Fruit fly (Drosophila melanogaster) whole organism, embryonic: ENCODE results near the gene CG9338.

ENCODE experiments used
- Atf6 ChIP-seq: fragments of 200-800 bp; sonication (Bioruptor generic); IDR thresholded peaks from 2 replicates; pipeline ENCODE4 v1.3.6; 2022; ENCODE audit warnings: missing biosample characterization, missing genetic modification characterization
- CG1024 ChIP-seq: fragments of 200-800 bp; sonication (Bioruptor generic); IDR thresholded peaks from 2 replicates; pipeline ENCODE4 v1.3.6; 2022; ENCODE audit warnings: missing biosample characterization, missing genetic modification characterization
- CG10267 ChIP-seq: fragments of 200-800 bp; sonication (Bioruptor generic); optimal IDR thresholded peaks from 2 replicates; lab custom pipeline; 2018; ENCODE audit warnings: missing biosample characterization, mild to moderate bottlenecking, missing genetic modification characterization, moderate library complexity
- CG11695 ChIP-seq: fragments of 200-800 bp; sonication (Bioruptor generic); IDR thresholded peaks from 3 replicates; pipeline ENCODE4 v1.3.6; 2022; ENCODE audit warnings: missing biosample characterization, missing genetic modification characterization
- CG12155 ChIP-seq: fragments of 200-800 bp; sonication (Bioruptor generic); optimal IDR thresholded peaks from 3 replicates; lab custom pipeline; 2016; ENCODE audit warnings: missing biosample characterization, missing genetic modification characterization
- CG13775 ChIP-seq: fragments of 200-800 bp; sonication (Bioruptor generic); optimal IDR thresholded peaks from 3 replicates; lab custom pipeline; 2017; ENCODE audit warnings: missing biosample characterization, mild to moderate bottlenecking, missing genetic modification characterization
- CG14441 ChIP-seq: fragments of 200-800 bp; sonication (Bioruptor generic); IDR thresholded peaks from 2 replicates; pipeline ENCODE4 v1.3.6; 2022; ENCODE audit warnings: missing biosample characterization, missing genetic modification characterization
- CG15269 ChIP-seq: fragments of 200-800 bp; sonication (Bioruptor generic); optimal IDR thresholded peaks from 2 replicates; lab custom pipeline; 2018; ENCODE audit warnings: missing biosample characterization, mild to moderate bottlenecking, missing genetic modification characterization, moderate library complexity
- CG18011 ChIP-seq: fragments of 200-800 bp; sonication (Bioruptor generic); optimal IDR thresholded peaks from 2 replicates; lab custom pipeline; 2017; ENCODE audit warnings: missing biosample characterization, missing genetic modification characterization, mild to moderate bottlenecking, moderate library complexity, missing genotype
- CG18619 ChIP-seq: fragments of 200-800 bp; sonication (Bioruptor generic); optimal IDR thresholded peaks from 3 replicates; lab custom pipeline; 2017; ENCODE audit warnings: missing biosample characterization, mild to moderate bottlenecking, missing genetic modification characterization
- CG30403 ChIP-seq: fragments of 200-800 bp; sonication (Bioruptor generic); optimal IDR thresholded peaks from 3 replicates; lab custom pipeline; 2016; ENCODE audit warnings: missing biosample characterization, missing genetic modification characterization
- CG31441 ChIP-seq: fragments of 200-800 bp; sonication (Bioruptor generic); IDR thresholded peaks from 2 replicates; pipeline ENCODE4 v1.3.6; 2022; ENCODE audit warnings: missing biosample characterization, missing genetic modification characterization
- CG32532 ChIP-seq: fragments of 200-800 bp; sonication (Bioruptor generic); IDR thresholded peaks from 2 replicates; pipeline ENCODE4 v1.3.6; 2022; ENCODE audit warnings: missing biosample characterization, missing genetic modification characterization
- CG34422 ChIP-seq: fragments of 200-800 bp; sonication (Bioruptor generic); IDR thresholded peaks from 3 replicates; pipeline ENCODE4 v1.3.6; 2022; ENCODE audit warnings: missing biosample characterization, missing genetic modification characterization
- CG4424 ChIP-seq: fragments of 200-800 bp; sonication (Bioruptor generic); optimal IDR thresholded peaks from 3 replicates; lab custom pipeline; 2016; ENCODE audit warnings: missing biosample characterization, missing genetic modification characterization
- CG4730 ChIP-seq: fragments of 200-800 bp; sonication (Bioruptor generic); IDR thresholded peaks from 2 replicates; pipeline ENCODE4 v1.3.6; 2022; ENCODE audit warnings: missing biosample characterization, missing genetic modification characterization
- CG4820 ChIP-seq: fragments of 200-800 bp; sonication (Bioruptor generic); optimal IDR thresholded peaks from 3 replicates; lab custom pipeline; 2016; ENCODE audit warnings: missing biosample characterization, missing genetic modification characterization
- CG6683 ChIP-seq: fragments of 200-800 bp; sonication (Bioruptor generic); optimal IDR thresholded peaks from 2 replicates; lab custom pipeline; 2017; ENCODE audit warnings: missing biosample characterization, mild to moderate bottlenecking, missing genetic modification characterization, missing genetic modification reagents
- CG7556 ChIP-seq: fragments of 200-800 bp; sonication (Bioruptor generic); optimal IDR thresholded peaks from 2 replicates; lab custom pipeline; 2017; ENCODE audit warnings: missing biosample characterization, mild to moderate bottlenecking, missing genetic modification characterization
- CG7839 ChIP-seq: fragments of 200-800 bp; sonication (Bioruptor generic); optimal IDR thresholded peaks from 3 replicates; lab custom pipeline; 2018; ENCODE audit warnings: missing biosample characterization, mild to moderate bottlenecking, missing genetic modification characterization, moderate library complexity
- CG9437 ChIP-seq: fragments of 200-800 bp; sonication (Bioruptor generic); optimal IDR thresholded peaks from 2 replicates; lab custom pipeline; 2018; ENCODE audit warnings: missing biosample characterization, mild to moderate bottlenecking, missing genetic modification characterization
- D19A ChIP-seq: fragments of 200-800 bp; optimal IDR thresholded peaks from 3 replicates; lab custom pipeline; 2019; ENCODE audit warnings: missing biosample characterization, mild to moderate bottlenecking, missing genetic modification characterization, moderate library complexity
- Doc2 ChIP-seq: fragments of 200-800 bp; sonication (Bioruptor generic); IDR thresholded peaks from 2 replicates; pipeline ENCODE4 v1.3.6; 2022; ENCODE audit warnings: missing biosample characterization, missing genetic modification characterization
- Doc3 ChIP-seq: fragments of 200-800 bp; sonication (Bioruptor generic); IDR thresholded peaks from 3 replicates; pipeline ENCODE4 v1.3.6; 2022; ENCODE audit warnings: missing biosample characterization, missing genetic modification characterization; ENCODE audit not compliant: partially characterized antibody
- E2f2 ChIP-seq: fragments of 200-800 bp; sonication (Bioruptor generic); IDR thresholded peaks from 2 replicates; pipeline ENCODE4 v1.3.6; 2022; ENCODE audit warnings: missing biosample characterization, missing genetic modification characterization
- Fer3 ChIP-seq: fragments of 200-800 bp; sonication (Bioruptor generic); optimal IDR thresholded peaks from 2 replicates; lab custom pipeline; 2018; ENCODE audit warnings: missing biosample characterization, mild to moderate bottlenecking, missing genetic modification characterization, moderate library complexity
- GATAe ChIP-seq: fragments of 200-800 bp; sonication (Bioruptor generic); conservative IDR thresholded peaks from 2 replicates; pipeline ENCODE4 v1.3.6; 2022; ENCODE audit warnings: missing biosample characterization, missing genetic modification characterization
- Hmr ChIP-seq: fragments of 200-800 bp; sonication (Bioruptor generic); optimal IDR thresholded peaks from 3 replicates; lab custom pipeline; 2017; ENCODE audit warnings: mild to moderate bottlenecking, missing biosample characterization, missing genetic modification reagents, missing genetic modification characterization
- Hr3 ChIP-seq: fragments of 200-800 bp; sonication (Bioruptor generic); optimal IDR thresholded peaks from 3 replicates; lab custom pipeline; 2016; ENCODE audit warnings: missing biosample characterization, missing genetic modification characterization
- Hsf ChIP-seq: fragments of 200-800 bp; sonication (Bioruptor generic); optimal IDR thresholded peaks from 3 replicates; lab custom pipeline; 2016; ENCODE audit warnings: missing biosample characterization, missing genetic modification characterization
- Ssrp ChIP-seq: fragments of 200-800 bp; sonication (Bioruptor generic); optimal IDR thresholded peaks from 2 replicates; lab custom pipeline; 2018; ENCODE audit warnings: missing biosample characterization, mild to moderate bottlenecking, missing genetic modification characterization, moderate library complexity
- Stat92E ChIP-seq, 3 experiments: fragments of >200 bp in 2 of 3; fragments of 200-800 bp in 1 of 3; sonication (Bioruptor generic) in 1 of 3; optimal IDR thresholded peaks; 2 replicates each; lab custom pipeline; 2017 to 2019; ENCODE audit warnings: missing biosample characterization in 3 of 3, missing genetic modification characterization in 3 of 3, mild to moderate bottlenecking in 1 of 3, moderate library complexity in 1 of 3
- az2 ChIP-seq: fragments of 200-800 bp; sonication (Bioruptor generic); optimal IDR thresholded peaks from 3 replicates; lab custom pipeline; 2016; ENCODE audit warnings: missing biosample characterization, missing genetic modification characterization
- bsh ChIP-seq, 2 experiments: fragments of 200-800 bp; sonication (Bioruptor generic); optimal IDR thresholded peaks; 2 replicates each; lab custom pipeline; 2017 to 2018; ENCODE audit warnings: mild to moderate bottlenecking in 2 of 2, missing biosample characterization in 2 of 2, missing genetic modification characterization in 2 of 2, moderate library complexity in 1 of 2
- caup ChIP-seq: fragments of 200-800 bp; sonication (Bioruptor generic); optimal IDR thresholded peaks from 3 replicates; lab custom pipeline; 2017; ENCODE audit warnings: missing biosample characterization, mild to moderate bottlenecking, missing genetic modification characterization, moderate library complexity; ENCODE audit not compliant: severe bottlenecking
- dmrt11E ChIP-seq: fragments of 200-800 bp; sonication (Bioruptor generic); optimal IDR thresholded peaks from 3 replicates; lab custom pipeline; 2018; ENCODE audit warnings: missing biosample characterization, mild to moderate bottlenecking, missing genetic modification characterization, moderate library complexity
- ems ChIP-seq: fragments of 200-800 bp; sonication (Bioruptor generic); optimal IDR thresholded peaks from 3 replicates; lab custom pipeline; 2016; ENCODE audit warnings: missing biosample characterization, missing genetic modification characterization
- esg ChIP-seq: fragments of 200-800 bp; sonication (Bioruptor generic); conservative IDR thresholded peaks from 2 replicates; pipeline ENCODE4 v1.3.6; 2022; ENCODE audit warnings: missing biosample characterization, missing genetic modification characterization
- gcm2 ChIP-seq: fragments of 200-800 bp; sonication (Bioruptor generic); optimal IDR thresholded peaks from 2 replicates; lab custom pipeline; 2016; ENCODE audit warnings: missing biosample characterization, missing genetic modification characterization
- grau ChIP-seq: fragments of 200-800 bp; optimal IDR thresholded peaks from 3 replicates; lab custom pipeline; 2019; ENCODE audit warnings: missing biosample characterization, mild to moderate bottlenecking, missing genetic modification characterization, moderate library complexity
- jing ChIP-seq: fragments of 200-800 bp; sonication (Bioruptor generic); optimal IDR thresholded peaks from 2 replicates; lab custom pipeline; 2018; ENCODE audit warnings: missing biosample characterization, mild to moderate bottlenecking, missing genetic modification characterization
- kay ChIP-seq: fragments of 200-800 bp; sonication (Bioruptor generic); optimal IDR thresholded peaks from 2 replicates; lab custom pipeline; 2016; ENCODE audit warnings: missing biosample characterization, missing genetic modification characterization
- lilli ChIP-seq: fragments of 200-800 bp; sonication (Bioruptor generic); optimal IDR thresholded peaks from 3 replicates; lab custom pipeline; 2016; ENCODE audit warnings: missing biosample characterization, missing genetic modification characterization
- ranshi ChIP-seq: fragments of 200-800 bp; sonication (Bioruptor generic); IDR thresholded peaks from 2 replicates; pipeline ENCODE4 v1.3.6; 2022; ENCODE audit warnings: missing biosample characterization, missing genetic modification characterization
- sens ChIP-seq: fragments of 200-800 bp; sonication (Bioruptor generic); peaks from one replicate; lab custom pipeline; 2016; ENCODE audit warnings: missing biosample characterization, missing genetic modification characterization
- sim ChIP-seq: fragments of 200-800 bp; sonication (Bioruptor generic); IDR thresholded peaks from 2 replicates; pipeline ENCODE4 v1.3.6; 2022; ENCODE audit warnings: missing biosample characterization, missing genetic modification characterization
- so ChIP-seq: fragments of 200-800 bp; sonication (Bioruptor generic); IDR thresholded peaks from 3 replicates; pipeline ENCODE4 v1.3.6; 2022; ENCODE audit warnings: missing biosample characterization, missing genetic modification characterization
- tap ChIP-seq: fragments of 200-800 bp; optimal IDR thresholded peaks from 3 replicates; lab custom pipeline; 2019; ENCODE audit warnings: missing biosample characterization, mild to moderate bottlenecking, missing genetic modification characterization, moderate library complexity
- tgo ChIP-seq: fragments of 200-800 bp; sonication (Bioruptor generic); IDR thresholded peaks from 3 replicates; pipeline ENCODE4 v1.3.6; 2022; ENCODE audit warnings: missing biosample characterization, missing genetic modification characterization
- tio ChIP-seq: fragments of 200-800 bp; sonication (Bioruptor generic); optimal IDR thresholded peaks from 2 replicates; lab custom pipeline; 2017; ENCODE audit warnings: missing biosample characterization, missing genetic modification characterization, inconsistent platforms
- trh ChIP-seq: fragments of 200-800 bp; sonication (Bioruptor generic); optimal IDR thresholded peaks from 2 replicates; lab custom pipeline; 2016; ENCODE audit warnings: missing biosample characterization, missing genetic modification characterization

The CG9338 gene

dm6 chr2L:20915224-20915623 lies 50.2 kb downstream of the CG9338 start (continued):
- peak; percentile 44; the same call in 1 of the 3 replicates for TF ChIP-seq CG11695 (GFP tag; lab: Robert Waterston, UW)
- no peak for TF ChIP-seq CG4730
- no peak for TF ChIP-seq Doc3
- TF ChIP-seq Ssrp (tag; lab: Kevin White, UChicago): peak; percentile 37
- peak; percentile 22 for TF ChIP-seq CG10267 (tag; lab: Kevin White, UChicago)
- no peak for TF ChIP-seq CG18011 (GFP tag; lab: Kevin White, UChicago)
- peak; percentile 67; the same call in 2 of the 3 replicates for TF ChIP-seq so
- TF ChIP-seq trh (GFP tag; lab: Kevin White, UChicago): no peak
- peak; percentile 8 for TF ChIP-seq CG4820 (GFP tag; lab: Kevin White, UChicago)
- peak; percentile 60 for TF ChIP-seq Hmr
- peak; percentile 25 for TF ChIP-seq CG18619
- TF ChIP-seq CG9437 (GFP tag; lab: Kevin White, UChicago): no peak
- TF ChIP-seq tgo (GFP tag; lab: Robert Waterston, UW): peak; percentile 58; the same call in 2 of the 3 replicates
- TF ChIP-seq CG1024 (GFP tag; lab: Robert Waterston, UW): no peak
- peak; percentile 30 for TF ChIP-seq CG15269
- TF ChIP-seq Atf6 (GFP tag; lab: Robert Waterston, UW): peak; percentile 39; the same call in 1 of the 2 replicates
- peak; percentile 12 for TF ChIP-seq caup (GFP tag; lab: Kevin White, UChicago)
- peak; percentile 27 for TF ChIP-seq D19A (tag; lab: Kevin White, UChicago)
- peak; percentile 19 for TF ChIP-seq kay (GFP tag; lab: Kevin White, UChicago)
- peak; percentile 26; the same call in 1 of the 2 replicates for TF ChIP-seq esg (GFP tag; lab: Robert Waterston, UW)
- peak; percentile 18 for TF ChIP-seq grau (tag; lab: Kevin White, UChicago)
- TF ChIP-seq dmrt11E (tag; lab: Kevin White, UChicago): peak; percentile 16
- peak; percentile 26 for TF ChIP-seq CG13775 (GFP tag; lab: Kevin White, UChicago)
- TF ChIP-seq CG32532 (GFP tag; lab: Robert Waterston, UW): no peak
- TF ChIP-seq sens (GFP tag; lab: Kevin White, UChicago): peak; percentile 90
- peak; percentile 47 for TF ChIP-seq tio (GFP tag; lab: Kevin White, UChicago)
- TF ChIP-seq gcm2 (GFP tag; lab: Kevin White, UChicago): peak; percentile 11
- TF ChIP-seq CG6683 (GFP tag; lab: Kevin White, UChicago): no peak
- no peak for TF ChIP-seq ems (GFP tag; lab: Kevin White, UChicago)
- TF ChIP-seq jing: no peak
- TF ChIP-seq CG4424: peak; percentile 30
- peak; percentile 15 for TF ChIP-seq az2
- peak; percentile 21 for TF ChIP-seq tap (tag; lab: Kevin White, UChicago)
- peak; percentile 19 for TF ChIP-seq Hr3 (GFP tag; lab: Kevin White, UChicago)
- no peak for TF ChIP-seq Stat92E (GFP tag; optimal IDR thresholded peaks at IDR 0.05; lab: Kevin White, UChicago)
- TF ChIP-seq CG12155 (GFP tag; lab: Kevin White, UChicago): peak; percentile 30
- TF ChIP-seq CG7556 (GFP tag; lab: Kevin White, UChicago): peak; percentile 35
- peak; percentile 58; the same call in 1 of the 2 replicates for TF ChIP-seq CG31441
- no peak for TF ChIP-seq Doc2 (GFP tag; lab: Robert Waterston, UW)
- TF ChIP-seq Fer3 (tag; lab: Kevin White, UChicago): peak; percentile 7
- peak; percentile 41 for TF ChIP-seq CG30403
- peak; percentile 47 for TF ChIP-seq CG7839 (tag; lab: Kevin White, UChicago)
- TF ChIP-seq bsh (GFP tag; optimal IDR thresholded peaks at IDR 0.05; lab: Kevin White, UChicago): peak in 1 of 2 experiments; percentile 61
- TF ChIP-seq E2f2 (GFP tag; lab: Robert Waterston, UW): peak; percentile 27; the same call in 1 of the 2 replicates
- TF ChIP-seq lilli: peak; percentile 28
- peak; percentile 8 for TF ChIP-seq Hsf
- no peak for TF ChIP-seq sim (GFP tag; lab: Robert Waterston, UW)
- TF ChIP-seq ranshi: 0 out of 2 replicates have a peak, but pooled peaks have one; percentile 31
- TF ChIP-seq CG14441 (GFP tag; lab: Robert Waterston, UW): peak; percentile 58
- peak; percentile 19; the same call in 1 of the 3 replicates for TF ChIP-seq CG34422 (GFP tag; lab: Robert Waterston, UW)
- no peak for TF ChIP-seq GATAe
